Worm (Caenorhabditis elegans) whole organism, L3 larva: ENCODE measurements around the gene pwp-1.

ENCODE experiments used
- ama-1 ChIP-seq: fragments of 150-350 bp; optimal IDR thresholded peaks from 2 replicates; lab custom pipeline; 2018
- ceh-16 ChIP-seq: sonication (generic microtip); optimal IDR thresholded peaks from 2 replicates; lab custom pipeline; 2017; ENCODE audit warnings: missing biosample characterization, missing genetic modification characterization
- daf-12 ChIP-seq: fragments of 150-350 bp; optimal IDR thresholded peaks from 2 replicates; lab custom pipeline; 2014; ENCODE audit warnings: missing biosample characterization, missing genetic modification reagents, missing genetic modification characterization
- fkh-10 ChIP-seq: sonication (generic microtip); optimal IDR thresholded peaks from 2 replicates; lab custom pipeline; 2017; ENCODE audit warnings: missing biosample characterization, missing genetic modification reagents, missing genetic modification characterization
- nfya-1 ChIP-seq: sonication (generic microtip); optimal IDR thresholded peaks from 2 replicates; lab custom pipeline; 2017; ENCODE audit warnings: missing genetic modification characterization, mild to moderate bottlenecking, missing compliant biosample characterization, antibody characterized with exemption, moderate library complexity; ENCODE audit not compliant: insufficient read depth
- nhr-11 ChIP-seq: fragments of 150-350 bp; optimal IDR thresholded peaks from 2 replicates; lab custom pipeline; 2014; ENCODE audit warnings: missing biosample characterization, missing genetic modification characterization
- tbx-2 ChIP-seq: sonication (generic microtip); optimal IDR thresholded peaks from 2 replicates; lab custom pipeline; 2016; ENCODE audit warnings: mild to moderate bottlenecking, missing genetic modification characterization, missing compliant biosample characterization
- ztf-11 ChIP-seq: fragments of 150-350 bp; optimal IDR thresholded peaks from 2 replicates; lab custom pipeline; 2014; ENCODE audit warnings: missing biosample characterization, missing genetic modification characterization

DNA sequence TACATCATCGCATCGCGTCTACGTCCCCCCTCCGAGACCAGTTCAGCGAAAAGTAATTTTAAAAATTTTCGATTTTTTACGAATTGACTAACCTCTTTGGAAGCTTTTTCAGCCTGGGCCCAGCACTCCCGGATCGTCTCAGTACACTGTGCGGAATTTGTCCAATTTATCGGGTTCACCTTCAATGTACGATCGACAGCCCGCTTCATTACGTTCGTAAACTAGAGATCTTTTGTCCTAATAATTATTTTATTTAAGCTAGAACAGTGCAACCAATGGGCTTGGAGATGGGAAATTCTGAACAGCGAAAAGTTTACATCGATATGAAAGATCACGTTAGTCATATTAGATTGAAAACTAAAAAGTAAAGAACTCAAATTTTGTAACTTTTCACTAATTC lies 5.0 kb upstream of the pwp-1 start:
- no peak for TF ChIP-seq nfya-1 (tag; lab: Kevin White, UChicago)
- TF ChIP-seq nhr-11, result no peak
- no peak for TF ChIP-seq daf-12
- TF ChIP-seq tbx-2 (tag; lab: Kevin White, UChicago), result no peak
- TF ChIP-seq fkh-10 (GFP tag; lab: Kevin White, UChicago), result no peak
- no peak for TF ChIP-seq ama-1 (lab: Kevin White, UChicago)
- no peak for TF ChIP-seq ceh-16 (tag; lab: Kevin White, UChicago)
- no peak for TF ChIP-seq ztf-11
